Worm (Caenorhabditis elegans) whole organism, young adult: ENCODE data around the gene lips-5.

Experiments
- C17E4.6 ChIP-seq: fragments of 200-800 bp; sonication (Bioruptor generic); IDR thresholded peaks from 2 replicates; pipeline ENCODE4 v1.3.6; 2022; ENCODE audit warnings: missing genetic modification reagents, missing genetic modification characterization, missing compliant biosample characterization
- F52B5.7 ChIP-seq: sonication (generic microtip); optimal IDR thresholded peaks from 2 replicates; lab custom pipeline; 2016; ENCODE audit warnings: mild to moderate bottlenecking, missing genetic modification characterization, missing compliant biosample characterization
- F57A8.1 ChIP-seq: fragments of 200-800 bp; sonication (Bioruptor generic); optimal IDR thresholded peaks from 2 replicates; lab custom pipeline; 2018; ENCODE audit warnings: mild to moderate bottlenecking, missing genetic modification characterization, moderate library complexity, missing compliant biosample characterization
- F57C9.4 ChIP-seq: sonication (generic microtip); optimal IDR thresholded peaks from 2 replicates; lab custom pipeline; 2017; ENCODE audit warnings: mild to moderate bottlenecking, missing genetic modification characterization, missing compliant biosample characterization
- T07F8.4 ChIP-seq: sonication (generic microtip); optimal IDR thresholded peaks from 2 replicates; lab custom pipeline; 2016; ENCODE audit warnings: mild to moderate bottlenecking, missing genetic modification characterization, moderate library complexity, missing compliant biosample characterization
- Y53G8AR.9 ChIP-seq: fragments of 200-800 bp; sonication (Bioruptor generic); conservative IDR thresholded peaks from 2 replicates; pipeline ENCODE4 v1.3.6; 2022; ENCODE audit warnings: missing genetic modification reagents, missing genetic modification characterization, missing compliant biosample characterization
- Y67H2A.10 ChIP-seq: fragments of 200-800 bp; sonication (Bioruptor generic); conservative IDR thresholded peaks from 2 replicates; pipeline ENCODE4 v1.3.6; 2022; ENCODE audit warnings: missing genetic modification reagents, missing genetic modification characterization, missing compliant biosample characterization
- Y79H2A.3 ChIP-seq: fragments of 200-800 bp; sonication (Bioruptor generic); conservative IDR thresholded peaks from 2 replicates; pipeline ENCODE4 v1.3.6; 2022; ENCODE audit warnings: missing genetic modification reagents, missing genetic modification characterization, missing compliant biosample characterization
- atf-7 ChIP-seq: sonication (generic microtip); optimal IDR thresholded peaks from 2 replicates; lab custom pipeline; 2017; ENCODE audit warnings: mild to moderate bottlenecking, missing genetic modification characterization, missing compliant biosample characterization
- athp-1 ChIP-seq: sonication (generic microtip); optimal IDR thresholded peaks from 2 replicates; lab custom pipeline; 2017; ENCODE audit warnings: mild to moderate bottlenecking, missing genetic modification characterization, missing compliant biosample characterization
- attf-3 ChIP-seq: fragments of 200-800 bp; sonication (Bioruptor generic); conservative IDR thresholded peaks from 2 replicates; pipeline ENCODE4 v1.3.6; 2022; ENCODE audit warnings: missing genetic modification reagents, missing genetic modification characterization, missing compliant biosample characterization
- attf-5 ChIP-seq: fragments of 200-800 bp; sonication (Bioruptor generic); optimal IDR thresholded peaks from 2 replicates; lab custom pipeline; 2018; ENCODE audit warnings: mild to moderate bottlenecking, missing genetic modification characterization, missing compliant biosample characterization
- attf-6 ChIP-seq: fragments of 200-800 bp; sonication (Bioruptor generic); IDR thresholded peaks from 2 replicates; pipeline ENCODE4 v1.3.6; 2022; ENCODE audit warnings: missing genetic modification reagents, missing genetic modification characterization, missing compliant biosample characterization
- cebp-1 ChIP-seq, 2 experiments: fragments of 200-800 bp in 1 of 2; sonication (Bioruptor generic) in 1 of 2; sonication (generic microtip) in 1 of 2; IDR thresholded peaks in 1 of 2; optimal IDR thresholded peaks in 1 of 2; 2 replicates each; pipeline versions ENCODE4 v1.3.6 to Lab custom; 2017 to 2022; ENCODE audit warnings: missing compliant biosample characterization in 2 of 2, missing genetic modification characterization in 2 of 2, mild to moderate bottlenecking in 1 of 2, missing genetic modification reagents in 1 of 2, moderate library complexity in 1 of 2
- cebp-2 ChIP-seq: fragments of 200-800 bp; sonication (Bioruptor generic); IDR thresholded peaks from 2 replicates; pipeline ENCODE4 v1.3.6; 2022; ENCODE audit warnings: missing genetic modification characterization, missing compliant biosample characterization
- ceh-100 ChIP-seq: fragments of 200-800 bp; sonication (Bioruptor generic); IDR thresholded peaks from 2 replicates; pipeline ENCODE4 v1.3.6; 2022; ENCODE audit warnings: missing genetic modification reagents, missing genetic modification characterization, missing compliant biosample characterization
- ceh-58 ChIP-seq: fragments of 200-800 bp; sonication (Bioruptor generic); IDR thresholded peaks from 2 replicates; pipeline ENCODE4 v1.3.6; 2022; ENCODE audit warnings: missing genetic modification characterization, missing compliant biosample characterization
- ceh-91 ChIP-seq: fragments of 200-800 bp; sonication (Bioruptor generic); IDR thresholded peaks from 2 replicates; pipeline ENCODE4 v1.3.6; 2022; ENCODE audit warnings: missing genetic modification reagents, missing genetic modification characterization, missing compliant biosample characterization
- chd-7 ChIP-seq: sonication (generic microtip); optimal IDR thresholded peaks from 2 replicates; lab custom pipeline; 2016; ENCODE audit warnings: mild to moderate bottlenecking, missing genetic modification characterization, moderate library complexity, missing compliant biosample characterization
- dox-1 ChIP-seq: fragments of 200-800 bp; sonication (Bioruptor generic); IDR thresholded peaks from 2 replicates; pipeline ENCODE4 v1.3.6; 2022; ENCODE audit warnings: missing genetic modification reagents, missing genetic modification characterization, missing compliant biosample characterization
- hlh-26 ChIP-seq: fragments of 200-800 bp; sonication (Bioruptor generic); conservative IDR thresholded peaks from 2 replicates; pipeline ENCODE4 v1.3.6; 2022; ENCODE audit warnings: missing genetic modification reagents, missing genetic modification characterization, missing compliant biosample characterization
- hmg-1.2 ChIP-seq: fragments of 200-800 bp; sonication (Bioruptor generic); IDR thresholded peaks from 2 replicates; pipeline ENCODE4 v1.3.6; 2022; ENCODE audit warnings: missing genetic modification reagents, missing genetic modification characterization, missing compliant biosample characterization
- lin-54 ChIP-seq: fragments of 200-800 bp; sonication (Bioruptor generic); optimal IDR thresholded peaks from 2 replicates; lab custom pipeline; 2018; ENCODE audit warnings: mild to moderate bottlenecking, missing genetic modification characterization, missing compliant biosample characterization
- lsl-1 ChIP-seq: fragments of 200-800 bp; sonication (Bioruptor generic); optimal IDR thresholded peaks from 2 replicates; lab custom pipeline; 2018; ENCODE audit warnings: mild to moderate bottlenecking, missing genetic modification characterization, moderate library complexity, missing compliant biosample characterization
- madf-3 ChIP-seq: fragments of 200-800 bp; sonication (Bioruptor generic); IDR thresholded peaks from 2 replicates; pipeline ENCODE4 v1.3.6; 2022; ENCODE audit warnings: missing genetic modification reagents, missing genetic modification characterization, missing compliant biosample characterization
- madf-8 ChIP-seq: fragments of 200-800 bp; sonication (Bioruptor generic); conservative IDR thresholded peaks from 2 replicates; pipeline ENCODE4 v1.3.6; 2022; ENCODE audit warnings: missing genetic modification reagents, missing genetic modification characterization, missing compliant biosample characterization
- mel-28 ChIP-seq: sonication (generic microtip); optimal IDR thresholded peaks from 2 replicates; lab custom pipeline; 2016; ENCODE audit warnings: borderline replicate concordance, mild to moderate bottlenecking, missing genetic modification characterization, missing compliant biosample characterization
- mxl-1 ChIP-seq: sonication (generic microtip); optimal IDR thresholded peaks from 2 replicates; lab custom pipeline; 2016; ENCODE audit warnings: missing genetic modification characterization, missing compliant biosample characterization
- nhr-80 ChIP-seq: sonication (generic microtip); optimal IDR thresholded peaks from 2 replicates; lab custom pipeline; 2016; ENCODE audit warnings: missing genetic modification characterization, missing compliant biosample characterization
- pbrm-1 ChIP-seq: fragments of 200-800 bp; sonication (Bioruptor generic); IDR thresholded peaks from 2 replicates; pipeline ENCODE4 v1.3.6; 2022; ENCODE audit warnings: missing genetic modification reagents, missing genetic modification characterization, missing compliant biosample characterization
- rcor-1 ChIP-seq: fragments of 200-800 bp; sonication (Bioruptor generic); IDR thresholded peaks from 2 replicates; pipeline ENCODE4 v1.3.6; 2022; ENCODE audit warnings: missing genetic modification reagents, missing genetic modification characterization, missing compliant biosample characterization
- rec-8 ChIP-seq, 2 experiments: sonication (generic microtip); optimal IDR thresholded peaks; 2 replicates each; lab custom pipeline; 2016; ENCODE audit warnings: mild to moderate bottlenecking in 2 of 2, missing genetic modification characterization in 2 of 2, missing genetic modification reagents in 2 of 2, missing genotype in 2 of 2, missing biosample characterization in 1 of 2, missing compliant biosample characterization in 1 of 2, moderate library complexity in 1 of 2
- sea-2 ChIP-seq: fragments of 200-800 bp; sonication (Bioruptor generic); IDR thresholded peaks from 2 replicates; pipeline ENCODE4 v1.3.6; 2022; ENCODE audit warnings: missing genetic modification characterization, missing compliant biosample characterization
- snpc-4 ChIP-seq, 5 experiments: fragments of 150-350 bp in 1 of 5; sonication (generic microtip) in 4 of 5; optimal IDR thresholded peaks; 2 replicates each; lab custom pipeline; 2014 to 2018; ENCODE audit warnings: missing genetic modification characterization in 5 of 5, missing biosample characterization in 3 of 5, antibody characterized with exemption in 2 of 5, mild to moderate bottlenecking in 2 of 5, missing compliant biosample characterization in 2 of 5, missing genotype in 2 of 5, moderate library complexity in 2 of 5, missing genetic modification reagents in 1 of 5
- somi-1 ChIP-seq: fragments of 200-800 bp; sonication (Bioruptor generic); optimal IDR thresholded peaks from 2 replicates; lab custom pipeline; 2018; ENCODE audit warnings: mild to moderate bottlenecking, missing genetic modification characterization, missing compliant biosample characterization
- tlf-1 ChIP-seq: fragments of 200-800 bp; sonication (Bioruptor generic); optimal IDR thresholded peaks from 2 replicates; lab custom pipeline; 2018; ENCODE audit warnings: mild to moderate bottlenecking, missing genetic modification characterization, missing compliant biosample characterization
- xnd-1 ChIP-seq: sonication (generic microtip); optimal IDR thresholded peaks from 2 replicates; lab custom pipeline; 2016; ENCODE audit warnings: missing genotype, missing genetic modification reagents, missing genetic modification characterization, missing compliant biosample characterization
- ztf-25 ChIP-seq: fragments of 200-800 bp; sonication (Bioruptor generic); IDR thresholded peaks from 2 replicates; pipeline ENCODE4 v1.3.6; 2022; ENCODE audit warnings: missing genetic modification reagents, missing genetic modification characterization, missing compliant biosample characterization
- ztf-28 ChIP-seq: fragments of 200-800 bp; sonication (Bioruptor generic); IDR thresholded peaks from 2 replicates; pipeline ENCODE4 v1.3.6; 2022; ENCODE audit warnings: missing genetic modification reagents, missing genetic modification characterization, missing compliant biosample characterization

Gene lips-5

DNA sequence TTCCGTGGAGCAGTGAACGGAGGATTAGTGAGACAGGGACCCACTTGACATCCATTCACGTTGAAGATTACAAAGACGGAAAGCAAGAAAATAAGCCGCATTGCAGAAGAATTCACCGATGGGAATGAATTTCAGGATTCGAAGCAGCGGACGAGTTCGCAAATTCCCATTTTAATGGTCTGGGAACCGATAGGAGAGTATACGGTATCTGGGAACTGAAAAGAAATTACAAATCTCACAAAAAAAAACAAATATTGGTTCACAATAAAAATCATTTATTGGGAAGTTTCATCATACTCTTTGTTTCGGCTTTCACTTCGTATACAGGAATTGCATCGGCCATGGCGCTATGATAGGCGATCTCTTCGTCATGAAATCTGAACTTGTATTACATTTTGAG is 18.5 kb downstream of the lips-5 start, which contains the start of gene T12A7.10:
T12A7.10 (minus strand) TSS at position 101 of the 400 bp plus-strand sequence.
- TF ChIP-seq madf-3 (no peak), cebp-2 (no peak), nhr-80 (tag; lab: Kevin White, UChicago) (no peak), rec-8 (tag; optimal IDR thresholded peaks at IDR 0.05; lab: Kevin White, UChicago) (no peak), mxl-1 (no peak), atf-7 (no peak), attf-3 (GFP tag; lab: Robert Waterston, UW) (no peak), F52B5.7 (no peak), sea-2 (GFP tag; lab: Robert Waterston, UW) (no peak), Y79H2A.3 (GFP tag; lab: Robert Waterston, UW) (no peak), ztf-28 (no peak), dox-1 (GFP tag; lab: Robert Waterston, UW) (no peak), lsl-1 (GFP tag; lab: Kevin White, UChicago) (no peak), madf-8 (GFP tag; lab: Robert Waterston, UW) (no peak), somi-1 (GFP tag; lab: Kevin White, UChicago) (no peak), hmg-1.2 (GFP tag; lab: Robert Waterston, UW) (no peak)
- TF ChIP-seq, all 124 proteins: peak for 0

DNA sequence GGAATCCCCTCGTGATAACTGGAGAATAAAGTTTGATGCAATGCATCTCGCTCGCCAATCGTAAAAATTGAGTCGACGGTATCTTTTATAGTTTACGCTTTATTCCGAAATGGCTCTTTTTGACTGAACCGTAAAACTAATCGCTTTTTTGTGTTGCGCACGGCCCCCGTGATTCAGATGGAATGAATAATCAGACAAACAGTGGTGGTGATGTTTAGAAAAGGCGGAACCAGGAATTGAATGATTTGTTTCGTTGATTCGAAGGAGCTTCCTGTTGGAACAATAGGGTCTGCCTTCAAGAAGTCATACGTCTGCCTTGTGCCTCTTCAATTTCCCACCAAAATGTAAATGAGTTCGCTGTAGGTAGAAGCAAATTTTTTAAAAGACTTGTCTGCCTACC is 19.2 kb downstream of the lips-5 start, which contains the start of gene scl-18:
scl-18 (minus strand) TSS at position 101 of the 400 bp plus-strand sequence.
- no peak for TF ChIP-seq ztf-25 (GFP tag; lab: Robert Waterston, UW)
- no peak for TF ChIP-seq lsl-1 (GFP tag; lab: Kevin White, UChicago)
- no peak for TF ChIP-seq F57A8.1 (GFP tag; lab: Kevin White, UChicago)
- no peak for TF ChIP-seq ceh-91
- TF ChIP-seq chd-7 (tag; lab: Kevin White, UChicago), result no peak
- no peak for TF ChIP-seq hlh-26
- no peak for TF ChIP-seq ceh-58 (GFP tag; lab: Robert Waterston, UW)
- TF ChIP-seq tlf-1, result no peak
- no peak for TF ChIP-seq C17E4.6
- TF ChIP-seq athp-1 (tag; lab: Kevin White, UChicago), result no peak
- no peak for TF ChIP-seq pbrm-1 (GFP tag; lab: Robert Waterston, UW)
- no peak for TF ChIP-seq F57C9.4 (tag; lab: Kevin White, UChicago)
- TF ChIP-seq mel-28, result no peak
- TF ChIP-seq attf-6 (GFP tag; lab: Robert Waterston, UW), result no peak
- TF ChIP-seq xnd-1 (tag; lab: Kevin White, UChicago), result no peak
- no peak for TF ChIP-seq rcor-1
- TF ChIP-seq F52B5.7, result no peak
- TF ChIP-seq snpc-4 (GFP tag; optimal IDR thresholded peaks at IDR 0.05; lab: Kevin White, UChicago), result no peak
- TF ChIP-seq snpc-4 (tag; optimal IDR thresholded peaks at IDR 0.05; lab: Kevin White, UChicago), result no peak
- TF ChIP-seq, all 124 proteins: peak for 0

DNA sequence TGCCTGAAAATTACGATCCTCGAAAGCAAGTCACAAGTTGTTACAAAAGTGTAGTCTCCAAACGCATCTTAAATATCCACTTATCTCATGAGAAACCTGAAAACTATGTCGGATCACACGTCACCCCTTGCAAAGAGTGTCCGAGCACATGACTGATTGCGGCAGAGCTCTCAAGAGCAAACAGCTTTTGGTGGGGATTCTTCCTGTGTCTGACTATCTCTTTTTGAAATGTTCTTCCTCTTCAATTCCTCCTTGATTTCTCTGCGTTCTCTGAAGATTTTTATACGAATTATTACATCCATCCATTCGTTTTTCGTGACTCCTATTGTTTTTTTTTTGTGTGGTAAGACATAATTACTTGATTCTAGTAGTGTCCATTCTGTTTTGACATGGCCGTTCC is 24.7 kb downstream of the lips-5 start, which contains the start of gene T12A7.6:
T12A7.6 (plus strand) TSS at position 369 of the 400 bp plus-strand sequence.
- TF ChIP-seq cebp-1 (GFP tag; IDR thresholded peaks at IDR 0.05; lab: Robert Waterston, UW), result no peak
- peak; percentile 14 for TF ChIP-seq cebp-1 (tag; optimal IDR thresholded peaks at IDR 0.05; lab: Kevin White, UChicago)
- no peak for TF ChIP-seq lin-54
- TF ChIP-seq ceh-100 (GFP tag; lab: Robert Waterston, UW), result no peak
- TF ChIP-seq chd-7 (tag; lab: Kevin White, UChicago), result no peak
- TF ChIP-seq Y53G8AR.9 (GFP tag; lab: Robert Waterston, UW), result no peak
- no peak for TF ChIP-seq Y67H2A.10 (GFP tag; lab: Robert Waterston, UW)
- no peak for TF ChIP-seq attf-5 (GFP tag; lab: Kevin White, UChicago)
- TF ChIP-seq T07F8.4 (tag; lab: Kevin White, UChicago), result no peak
